Worm (Caenorhabditis elegans) whole organism, L2 larva: Measurements from ENCODE around the gene nhr-142.

Experiments
- ama-1 ChIP-seq: fragments of 150-350 bp; optimal IDR thresholded peaks from 2 replicates; lab custom pipeline; 2018; ENCODE audit warnings: inconsistent platforms
- blmp-1 ChIP-seq: sonication (generic microtip); optimal IDR thresholded peaks from 2 replicates; lab custom pipeline; 2017; ENCODE audit warnings: missing genetic modification characterization, mild to moderate bottlenecking, missing compliant biosample characterization, antibody characterized with exemption, moderate library complexity; ENCODE audit not compliant: insufficient read depth
- lin-39 ChIP-seq: fragments of 150-350 bp; optimal IDR thresholded peaks from 2 replicates; lab custom pipeline; 2014; ENCODE audit warnings: missing biosample characterization, missing genetic modification reagents, missing genetic modification characterization
- mdl-1 ChIP-seq, 2 experiments: fragments of 150-350 bp in 1 of 2; sonication (generic microtip) in 1 of 2; optimal IDR thresholded peaks; 2 replicates each; lab custom pipeline; 2017; ENCODE audit warnings: missing biosample characterization in 2 of 2, missing genetic modification characterization in 2 of 2
- nhr-11 ChIP-seq: fragments of 150-350 bp; optimal IDR thresholded peaks from 2 replicates; lab custom pipeline; 2014; ENCODE audit warnings: missing biosample characterization, missing genetic modification characterization
- nhr-237 ChIP-seq: fragments of 150-350 bp; optimal IDR thresholded peaks from 2 replicates; lab custom pipeline; 2014; ENCODE audit warnings: missing biosample characterization, missing genetic modification characterization
- nhr-25 ChIP-seq: fragments of 150-350 bp; sonication (generic microtip); optimal IDR thresholded peaks from 3 replicates; lab custom pipeline; 2014; ENCODE audit warnings: missing biosample characterization, missing genetic modification characterization
- skn-1 ChIP-seq: sonication (generic microtip); optimal IDR thresholded peaks from 2 replicates; lab custom pipeline; 2017; ENCODE audit warnings: missing biosample characterization, missing genetic modification characterization
- snpc-4 ChIP-seq: fragments of 150-350 bp; optimal IDR thresholded peaks from 2 replicates; lab custom pipeline; 2014; ENCODE audit warnings: missing biosample characterization, missing genetic modification characterization
- unc-39 ChIP-seq: fragments of 150-350 bp; optimal IDR thresholded peaks from 2 replicates; lab custom pipeline; 2014; ENCODE audit warnings: missing biosample characterization, missing genetic modification characterization
- unc-55 ChIP-seq: fragments of 150-350 bp; sonication (generic microtip); optimal IDR thresholded peaks from 3 replicates; lab custom pipeline; 2014; ENCODE audit warnings: missing biosample characterization, missing genetic modification reagents, missing genetic modification characterization
- ztf-4 ChIP-seq: fragments of 150-350 bp; optimal IDR thresholded peaks from 2 replicates; lab custom pipeline; 2014; ENCODE audit warnings: missing biosample characterization, missing genetic modification characterization

DNA sequence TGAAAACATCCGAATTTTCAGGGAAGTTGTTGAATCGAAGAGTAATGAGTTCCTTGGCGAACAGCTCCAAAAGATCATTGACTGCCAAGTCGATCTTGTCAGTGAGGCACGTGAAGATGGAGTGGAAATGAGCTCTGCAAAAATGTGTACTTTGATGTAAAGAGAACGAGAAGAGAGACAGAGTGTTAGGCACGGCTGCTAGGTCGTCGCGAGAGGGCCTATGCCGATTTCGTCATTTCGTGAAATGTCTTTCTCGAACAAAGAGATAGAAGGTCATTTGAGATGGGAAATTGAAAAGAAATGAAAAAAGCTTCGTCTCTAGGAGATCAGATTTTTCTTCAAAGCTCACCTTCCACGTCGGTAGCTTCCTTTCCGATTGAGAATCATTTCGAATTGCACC is 10.4 kb downstream of the nhr-142 start:
- TF ChIP-seq nhr-25, result no peak
- TF ChIP-seq unc-55 (GFP tag; lab: Kevin White, UChicago), result peak; percentile 29
- TF ChIP-seq blmp-1, result no peak
- no peak for TF ChIP-seq nhr-11
- no peak for TF ChIP-seq mdl-1 (tag; optimal IDR thresholded peaks at IDR 0.05; lab: Kevin White, UChicago)
- TF ChIP-seq nhr-237, result no peak
- TF ChIP-seq snpc-4 (tag; lab: Kevin White, UChicago), result no peak
- TF ChIP-seq skn-1 (tag; lab: Kevin White, UChicago), result no peak
- no peak for TF ChIP-seq ztf-4
- no peak for TF ChIP-seq lin-39 (tag; lab: Kevin White, UChicago)
- TF ChIP-seq unc-39 (tag; lab: Kevin White, UChicago), result no peak
- no peak for TF ChIP-seq ama-1
